Worm (Caenorhabditis elegans) whole organism, young adult: ENCODE data around the gene K02D10.3.

Source experiments
- B0336.3 ChIP-seq: fragments of 200-800 bp; sonication (Bioruptor generic); IDR thresholded peaks from 2 replicates; pipeline ENCODE4 v1.3.6; 2022; ENCODE audit warnings: missing genetic modification characterization, missing compliant biosample characterization
- F39B2.1 ChIP-seq: fragments of 200-800 bp; sonication (Bioruptor generic); IDR thresholded peaks from 2 replicates; pipeline ENCODE4 v1.3.6; 2022; ENCODE audit warnings: missing genetic modification reagents, missing genetic modification characterization, missing compliant biosample characterization
- F52B5.7 ChIP-seq: sonication (generic microtip); optimal IDR thresholded peaks from 2 replicates; lab custom pipeline; 2016; ENCODE audit warnings: mild to moderate bottlenecking, missing genetic modification characterization, missing compliant biosample characterization
- K12H6.12 ChIP-seq: fragments of 200-800 bp; sonication (Bioruptor generic); optimal IDR thresholded peaks from 2 replicates; lab custom pipeline; 2018; ENCODE audit warnings: mild to moderate bottlenecking, missing genetic modification characterization, missing compliant biosample characterization
- T07F8.4 ChIP-seq: sonication (generic microtip); optimal IDR thresholded peaks from 2 replicates; lab custom pipeline; 2016; ENCODE audit warnings: mild to moderate bottlenecking, missing genetic modification characterization, moderate library complexity, missing compliant biosample characterization
- Y53F4B.3 ChIP-seq: fragments of 200-800 bp; sonication (Bioruptor generic); IDR thresholded peaks from 2 replicates; pipeline ENCODE4 v1.3.6; 2022; ENCODE audit warnings: missing genetic modification reagents, missing genetic modification characterization, missing compliant biosample characterization
- Y67H2A.10 ChIP-seq: fragments of 200-800 bp; sonication (Bioruptor generic); conservative IDR thresholded peaks from 2 replicates; pipeline ENCODE4 v1.3.6; 2022; ENCODE audit warnings: missing genetic modification reagents, missing genetic modification characterization, missing compliant biosample characterization
- Y79H2A.3 ChIP-seq: fragments of 200-800 bp; sonication (Bioruptor generic); conservative IDR thresholded peaks from 2 replicates; pipeline ENCODE4 v1.3.6; 2022; ENCODE audit warnings: missing genetic modification reagents, missing genetic modification characterization, missing compliant biosample characterization
- ZK185.1 ChIP-seq: sonication (generic microtip); optimal IDR thresholded peaks from 2 replicates; lab custom pipeline; 2016; ENCODE audit warnings: mild to moderate bottlenecking, missing genetic modification characterization, missing compliant biosample characterization; ENCODE audit not compliant: poor library complexity, severe bottlenecking
- attf-5 ChIP-seq: fragments of 200-800 bp; sonication (Bioruptor generic); optimal IDR thresholded peaks from 2 replicates; lab custom pipeline; 2018; ENCODE audit warnings: mild to moderate bottlenecking, missing genetic modification characterization, missing compliant biosample characterization
- bed-2 ChIP-seq: fragments of 200-800 bp; sonication (Bioruptor generic); IDR thresholded peaks from 2 replicates; pipeline ENCODE4 v1.3.6; 2022; ENCODE audit warnings: missing genetic modification reagents, missing genetic modification characterization, missing compliant biosample characterization
- cebp-1 ChIP-seq, 2 experiments: fragments of 200-800 bp in 1 of 2; sonication (Bioruptor generic) in 1 of 2; sonication (generic microtip) in 1 of 2; IDR thresholded peaks in 1 of 2; optimal IDR thresholded peaks in 1 of 2; 2 replicates each; pipeline versions ENCODE4 v1.3.6 to Lab custom; 2017 to 2022; ENCODE audit warnings: missing compliant biosample characterization in 2 of 2, missing genetic modification characterization in 2 of 2, mild to moderate bottlenecking in 1 of 2, missing genetic modification reagents in 1 of 2, moderate library complexity in 1 of 2
- cebp-2 ChIP-seq: fragments of 200-800 bp; sonication (Bioruptor generic); IDR thresholded peaks from 2 replicates; pipeline ENCODE4 v1.3.6; 2022; ENCODE audit warnings: missing genetic modification characterization, missing compliant biosample characterization
- ceh-100 ChIP-seq: fragments of 200-800 bp; sonication (Bioruptor generic); IDR thresholded peaks from 2 replicates; pipeline ENCODE4 v1.3.6; 2022; ENCODE audit warnings: missing genetic modification reagents, missing genetic modification characterization, missing compliant biosample characterization
- ceh-58 ChIP-seq: fragments of 200-800 bp; sonication (Bioruptor generic); IDR thresholded peaks from 2 replicates; pipeline ENCODE4 v1.3.6; 2022; ENCODE audit warnings: missing genetic modification characterization, missing compliant biosample characterization
- ceh-79 ChIP-seq: sonication (generic microtip); optimal IDR thresholded peaks from 2 replicates; lab custom pipeline; 2017; ENCODE audit warnings: mild to moderate bottlenecking, missing genetic modification characterization, missing compliant biosample characterization
- die-1 ChIP-seq: sonication (generic microtip); optimal IDR thresholded peaks from 2 replicates; lab custom pipeline; 2016; ENCODE audit warnings: missing genotype, mild to moderate bottlenecking, missing genetic modification characterization, missing compliant biosample characterization
- dpff-1 ChIP-seq: sonication (generic microtip); optimal IDR thresholded peaks from 2 replicates; lab custom pipeline; 2017; ENCODE audit warnings: mild to moderate bottlenecking, missing genetic modification characterization, missing compliant biosample characterization
- egl-18 ChIP-seq: fragments of 200-800 bp; sonication (Bioruptor generic); IDR thresholded peaks from 2 replicates; pipeline ENCODE4 v1.3.6; 2022; ENCODE audit warnings: missing genetic modification reagents, missing genetic modification characterization, missing compliant biosample characterization
- gei-17 ChIP-seq: fragments of 200-800 bp; sonication (Bioruptor generic); optimal IDR thresholded peaks from 2 replicates; lab custom pipeline; 2018; ENCODE audit warnings: mild to moderate bottlenecking, missing genetic modification characterization, missing compliant biosample characterization
- hmg-20 ChIP-seq: fragments of 200-800 bp; sonication (Bioruptor generic); IDR thresholded peaks from 2 replicates; pipeline ENCODE4 v1.3.6; 2022; ENCODE audit warnings: missing genetic modification reagents, missing genetic modification characterization, missing compliant biosample characterization
- hrde-1 ChIP-seq: sonication (generic microtip); optimal IDR thresholded peaks from 2 replicates; lab custom pipeline; 2016; ENCODE audit warnings: missing genetic modification characterization, mild to moderate bottlenecking, missing compliant biosample characterization, moderate library complexity, missing genotype, missing genetic modification reagents, borderline replicate concordance
- lag-1 ChIP-seq: fragments of 200-800 bp; sonication (Bioruptor generic); IDR thresholded peaks from 2 replicates; pipeline ENCODE4 v1.3.6; 2022; ENCODE audit warnings: missing genetic modification reagents, missing genetic modification characterization, missing compliant biosample characterization
- let-526 ChIP-seq: fragments of 200-800 bp; sonication (Bioruptor generic); IDR thresholded peaks from 2 replicates; pipeline ENCODE4 v1.3.6; 2022; ENCODE audit warnings: missing genetic modification reagents, missing genetic modification characterization, missing compliant biosample characterization
- let-607 ChIP-seq, 2 experiments: fragments of 200-800 bp in 1 of 2; sonication (Bioruptor generic) in 1 of 2; sonication (generic microtip) in 1 of 2; optimal IDR thresholded peaks; 2 replicates each; lab custom pipeline; 2016 to 2018; ENCODE audit warnings: mild to moderate bottlenecking in 2 of 2, missing compliant biosample characterization in 2 of 2, missing genetic modification characterization in 2 of 2, moderate library complexity in 2 of 2, missing genotype in 1 of 2
- lsl-1 ChIP-seq: fragments of 200-800 bp; sonication (Bioruptor generic); optimal IDR thresholded peaks from 2 replicates; lab custom pipeline; 2018; ENCODE audit warnings: mild to moderate bottlenecking, missing genetic modification characterization, moderate library complexity, missing compliant biosample characterization
- lsy-27 ChIP-seq: sonication (generic microtip); optimal IDR thresholded peaks from 2 replicates; lab custom pipeline; 2017; ENCODE audit warnings: missing genetic modification characterization, mild to moderate bottlenecking, missing compliant biosample characterization, antibody characterized with exemption, missing genotype, borderline replicate concordance; ENCODE audit not compliant: insufficient read depth
- madf-3 ChIP-seq: fragments of 200-800 bp; sonication (Bioruptor generic); IDR thresholded peaks from 2 replicates; pipeline ENCODE4 v1.3.6; 2022; ENCODE audit warnings: missing genetic modification reagents, missing genetic modification characterization, missing compliant biosample characterization
- mes-4 ChIP-seq: sonication (generic microtip); optimal IDR thresholded peaks from 2 replicates; lab custom pipeline; 2016; ENCODE audit warnings: missing genotype, missing genetic modification characterization, missing compliant biosample characterization
- mxl-1 ChIP-seq: sonication (generic microtip); optimal IDR thresholded peaks from 2 replicates; lab custom pipeline; 2016; ENCODE audit warnings: missing genetic modification characterization, missing compliant biosample characterization
- nfya-1 ChIP-seq: sonication (generic microtip); optimal IDR thresholded peaks from 2 replicates; lab custom pipeline; 2017; ENCODE audit warnings: antibody characterized with exemption, missing compliant biosample characterization, missing genetic modification characterization, borderline replicate concordance; ENCODE audit not compliant: insufficient read depth
- nhr-80 ChIP-seq: sonication (generic microtip); optimal IDR thresholded peaks from 2 replicates; lab custom pipeline; 2016; ENCODE audit warnings: missing genetic modification characterization, missing compliant biosample characterization
- rcor-1 ChIP-seq: fragments of 200-800 bp; sonication (Bioruptor generic); IDR thresholded peaks from 2 replicates; pipeline ENCODE4 v1.3.6; 2022; ENCODE audit warnings: missing genetic modification reagents, missing genetic modification characterization, missing compliant biosample characterization
- rpc-1 ChIP-seq, 2 experiments: fragments of 150-350 bp in 1 of 2; sonication (generic microtip) in 1 of 2; optimal IDR thresholded peaks; 2 replicates each; lab custom pipeline; 2014 to 2018; ENCODE audit warnings: missing biosample characterization in 1 of 2, missing genetic modification characterization in 1 of 2, missing genetic modification reagents in 1 of 2, missing genotype in 1 of 2
- sdz-38 ChIP-seq: sonication (generic microtip); optimal IDR thresholded peaks from 2 replicates; lab custom pipeline; 2016; ENCODE audit warnings: missing genotype, missing genetic modification characterization, missing compliant biosample characterization
- sea-2 ChIP-seq: fragments of 200-800 bp; sonication (Bioruptor generic); IDR thresholded peaks from 2 replicates; pipeline ENCODE4 v1.3.6; 2022; ENCODE audit warnings: missing genetic modification characterization, missing compliant biosample characterization
- snpc-1.3 ChIP-seq: sonication (generic microtip); optimal IDR thresholded peaks from 2 replicates; lab custom pipeline; 2017; ENCODE audit warnings: missing genetic modification characterization, mild to moderate bottlenecking, missing compliant biosample characterization, antibody characterized with exemption, moderate library complexity, missing genotype, missing genetic modification reagents; ENCODE audit not compliant: insufficient read depth
- tlf-1 ChIP-seq: fragments of 200-800 bp; sonication (Bioruptor generic); optimal IDR thresholded peaks from 2 replicates; lab custom pipeline; 2018; ENCODE audit warnings: mild to moderate bottlenecking, missing genetic modification characterization, missing compliant biosample characterization
- unc-62 ChIP-seq: fragments of 150-350 bp; optimal IDR thresholded peaks from 2 replicates; lab custom pipeline; 2014; ENCODE audit warnings: missing biosample characterization, missing genetic modification reagents, missing genetic modification characterization
- zim-3 ChIP-seq: sonication (generic microtip); optimal IDR thresholded peaks from 2 replicates; lab custom pipeline; 2017; ENCODE audit warnings: mild to moderate bottlenecking, missing genetic modification characterization, moderate library complexity, missing compliant biosample characterization
- ztf-25 ChIP-seq: fragments of 200-800 bp; sonication (Bioruptor generic); IDR thresholded peaks from 2 replicates; pipeline ENCODE4 v1.3.6; 2022; ENCODE audit warnings: missing genetic modification reagents, missing genetic modification characterization, missing compliant biosample characterization
- ztf-6 ChIP-seq: fragments of 200-800 bp; sonication (Bioruptor generic); IDR thresholded peaks from 2 replicates; pipeline ENCODE4 v1.3.6; 2022; ENCODE audit warnings: missing genetic modification reagents, missing genetic modification characterization, missing compliant biosample characterization

K02D10.3 gene

ce11 chrIII:8801352-8801863 lies 29.7 kb upstream of the K02D10.3 start:
- TF ChIP-seq F39B2.1 (GFP tag; lab: Robert Waterston, UW) = no peak
- TF ChIP-seq hrde-1 (tag; lab: Kevin White, UChicago) = no peak
- peak; percentile 19 for TF ChIP-seq die-1 (tag; lab: Kevin White, UChicago)
- TF ChIP-seq let-526 (GFP tag; lab: Robert Waterston, UW) = no peak
- TF ChIP-seq, all 124 proteins: peak for 1

DNA sequence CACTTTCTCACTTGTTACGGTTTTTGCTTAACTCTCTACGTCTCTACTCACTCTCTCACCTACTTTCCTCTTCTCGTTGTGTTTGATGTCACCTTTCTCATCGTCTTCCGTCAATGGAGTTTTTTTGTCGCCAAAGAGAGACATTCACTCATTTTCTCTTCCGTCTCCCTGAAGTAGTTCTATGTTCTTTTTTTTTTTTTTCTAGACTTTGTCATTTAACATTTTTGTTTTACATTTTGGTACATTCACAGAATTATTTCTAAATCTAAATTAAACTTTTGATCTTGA lies 29.0 kb upstream of the K02D10.3 start:
- TF ChIP-seq bed-2 (no peak), snpc-1.3 (tag; lab: Kevin White, UChicago) (no peak), ZK185.1 (no peak), madf-3 (GFP tag; lab: Robert Waterston, UW) (no peak), let-526 (GFP tag; lab: Robert Waterston, UW) (no peak), B0336.3 (no peak), lsl-1 (GFP tag; lab: Kevin White, UChicago) (no peak)

- TF ChIP-seq Y79H2A.3 (GFP tag; lab: Robert Waterston, UW) = no peak
- TF ChIP-seq ztf-6 (GFP tag; lab: Robert Waterston, UW) = no peak
- TF ChIP-seq nfya-1 (tag; lab: Kevin White, UChicago) = no peak
- no peak for TF ChIP-seq Y67H2A.10 (GFP tag; lab: Robert Waterston, UW)
- TF ChIP-seq zim-3 (tag; lab: Kevin White, UChicago) = no peak
- no peak for TF ChIP-seq sea-2
- TF ChIP-seq lag-1 = no peak
- no peak for TF ChIP-seq hmg-20
- TF ChIP-seq ceh-58 = no peak
- peak; percentile 60 for TF ChIP-seq cebp-1 (GFP tag; IDR thresholded peaks at IDR 0.05; lab: Robert Waterston, UW)
- TF ChIP-seq cebp-1 (tag; optimal IDR thresholded peaks at IDR 0.05; lab: Kevin White, UChicago) = peak; percentile 91
- TF ChIP-seq tlf-1 (GFP tag; lab: Kevin White, UChicago) = peak; percentile 16
- no peak for TF ChIP-seq ztf-25
- 0 out of 2 replicates have a peak, but pooled peaks have one; percentile 8 for TF ChIP-seq egl-18 (GFP tag; lab: Robert Waterston, UW)
- no peak for TF ChIP-seq mes-4 (tag; lab: Kevin White, UChicago)
- TF ChIP-seq ceh-100 (GFP tag; lab: Robert Waterston, UW) = no peak
- no peak for TF ChIP-seq lsy-27 (tag; lab: Kevin White, UChicago)
- TF ChIP-seq T07F8.4 (tag; lab: Kevin White, UChicago) = no peak
- no peak for TF ChIP-seq ceh-79 (tag; lab: Kevin White, UChicago)
- TF ChIP-seq cebp-2 (GFP tag; lab: Robert Waterston, UW) = no peak
- no peak for TF ChIP-seq unc-62 (GFP tag; lab: Kevin White, UChicago)
- peak in 1 of 2 experiments; percentile 36 for TF ChIP-seq let-607 (tag; optimal IDR thresholded peaks at IDR 0.05; lab: Kevin White, UChicago)
- peak; percentile 20 for TF ChIP-seq dpff-1 (tag; lab: Kevin White, UChicago)
- TF ChIP-seq rpc-1 (optimal IDR thresholded peaks at IDR 0.05; lab: Kevin White, UChicago) = no peak
- no peak for TF ChIP-seq rpc-1 (tag; optimal IDR thresholded peaks at IDR 0.05; lab: Kevin White, UChicago)
- no peak for TF ChIP-seq sdz-38 (tag; lab: Kevin White, UChicago)
- TF ChIP-seq F52B5.7 (tag; lab: Kevin White, UChicago) = no peak
- peak; percentile 97 for TF ChIP-seq K12H6.12 (tag; lab: Kevin White, UChicago)
- peak; percentile 61 for TF ChIP-seq nhr-80
- peak; percentile 25 for TF ChIP-seq gei-17 (GFP tag; lab: Kevin White, UChicago)
- no peak for TF ChIP-seq bed-2
- no peak for TF ChIP-seq rcor-1
- TF ChIP-seq Y53F4B.3 (GFP tag; lab: Robert Waterston, UW) = no peak
- peak; percentile 86 for TF ChIP-seq attf-5 (GFP tag; lab: Kevin White, UChicago)
- TF ChIP-seq mxl-1 = no peak
Measured at ce11 chrIII:8799964-8800795, 28.4 kb upstream of the K02D10.3 start, which contains the start of gene F54F2.6. Gene F54F2.6 (minus strand): TSS chrIII:8800701.
